Worm (Caenorhabditis elegans): ENCODE measurements around the gene cng-1.
A peak's percentile ranks its signal among the peaks of the same experiment; 100 is the strongest.

The cng-1 gene

DNA sequence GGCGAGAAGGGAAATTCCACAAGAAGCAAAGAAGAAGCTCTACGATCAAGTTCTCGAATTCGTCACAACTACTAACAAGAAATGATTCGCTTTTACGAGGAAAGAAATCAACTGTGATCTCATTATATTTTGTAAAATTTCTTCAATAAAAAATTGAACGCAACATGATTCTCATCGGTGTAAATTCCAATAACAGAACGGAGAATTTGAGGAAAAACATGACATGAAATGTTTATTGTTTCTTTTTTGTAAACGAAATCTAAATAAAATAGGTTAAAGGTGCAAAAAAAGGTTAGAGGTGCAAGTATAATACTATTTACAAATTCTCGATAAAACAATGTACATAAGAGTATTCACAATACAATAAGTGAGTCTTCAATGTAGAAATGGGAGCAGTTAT lies 39.8 kb downstream of the cng-1 start:
- TF ChIP-seq pax-1 (tag; optimal IDR thresholded peaks at IDR 0.05), result no peak
- TF ChIP-seq ets-4 (tag; optimal IDR thresholded peaks at IDR 0.05), result no peak
- no peak for TF ChIP-seq dve-1 (tag; optimal IDR thresholded peaks at IDR 0.05)
- no peak for TF ChIP-seq nhr-232 (tag; optimal IDR thresholded peaks at IDR 0.05)
- TF ChIP-seq nhr-11 (tag; optimal IDR thresholded peaks at IDR 0.05), result no peak
- TF ChIP-seq tbx-7 (tag; optimal IDR thresholded peaks at IDR 0.05), result no peak
- TF ChIP-seq odd-2 (tag; optimal IDR thresholded peaks at IDR 0.05), result no peak
- no peak for TF ChIP-seq syd-9 (tag; optimal IDR thresholded peaks at IDR 0.05)
- TF ChIP-seq ceh-34 (tag; optimal IDR thresholded peaks at IDR 0.05), result no peak
- TF ChIP-seq ceh-22 (tag; optimal IDR thresholded peaks at IDR 0.05), result no peak
- TF ChIP-seq ceh-18 (tag; optimal IDR thresholded peaks at IDR 0.05), result no peak
- no peak for TF ChIP-seq hlh-15 (tag; optimal IDR thresholded peaks at IDR 0.05)

- TF ChIP-seq ceh-9 (tag; optimal IDR thresholded peaks at IDR 0.05), result no peak
- TF ChIP-seq nfya-1 (tag; optimal IDR thresholded peaks at IDR 0.05), result peak; percentile 19
These were observed 40.4 kb downstream of the cng-1 start, which contains the start of the genes cdt-2 and T01C3.2 for ce11 chrV:14990843-14991242. TSS of gene cdt-2 (minus strand) at chrV:14991126. TSS of gene T01C3.2 (plus strand) at chrV:14991168.

ce11 chrV:14984593-14984992 lies 46.7 kb downstream of the cng-1 start, which contains the start of gene F02D8.4:
TSS of gene F02D8.4 (plus strand) at chrV:14984893.
- no peak for TF ChIP-seq ceh-31 (tag; optimal IDR thresholded peaks at IDR 0.05)
- no peak for TF ChIP-seq pag-3 (tag; optimal IDR thresholded peaks at IDR 0.05; ENCODE audit: borderline replicate concordance)
- no peak for TF ChIP-seq pha-2 (tag; optimal IDR thresholded peaks at IDR 0.05)
- TF ChIP-seq rnt-1 (tag; optimal IDR thresholded peaks at IDR 0.05), result no peak
- no peak for TF ChIP-seq pax-1 (tag; optimal IDR thresholded peaks at IDR 0.05)
- TF ChIP-seq hlh-8 (tag; optimal IDR thresholded peaks at IDR 0.05), result no peak
- TF ChIP-seq ceh-22 (tag; optimal IDR thresholded peaks at IDR 0.05), result no peak
- no peak for TF ChIP-seq sdc-2 (tag; optimal IDR thresholded peaks at IDR 0.05)
- TF ChIP-seq mec-3 (tag; optimal IDR thresholded peaks at IDR 0.05; ENCODE audit: borderline replicate concordance), result no peak
- TF ChIP-seq ceh-18 (tag; optimal IDR thresholded peaks at IDR 0.05), result no peak
- no peak for TF ChIP-seq C08G9.2 (tag; optimal IDR thresholded peaks at IDR 0.05)
- TF ChIP-seq fkh-10 (GFP tag; optimal IDR thresholded peaks at IDR 0.05), result no peak
- no peak for TF ChIP-seq ets-4 (tag; optimal IDR thresholded peaks at IDR 0.05)
- no peak for TF ChIP-seq ztf-16 (tag; optimal IDR thresholded peaks at IDR 0.05)
- no peak for TF ChIP-seq eyg-1 (tag; optimal IDR thresholded peaks at IDR 0.05)
- TF ChIP-seq sox-2 (GFP tag; IDR thresholded peaks at IDR 0.05), result no peak
- no peak for TF ChIP-seq nhr-11 (tag; optimal IDR thresholded peaks at IDR 0.05)

DNA sequence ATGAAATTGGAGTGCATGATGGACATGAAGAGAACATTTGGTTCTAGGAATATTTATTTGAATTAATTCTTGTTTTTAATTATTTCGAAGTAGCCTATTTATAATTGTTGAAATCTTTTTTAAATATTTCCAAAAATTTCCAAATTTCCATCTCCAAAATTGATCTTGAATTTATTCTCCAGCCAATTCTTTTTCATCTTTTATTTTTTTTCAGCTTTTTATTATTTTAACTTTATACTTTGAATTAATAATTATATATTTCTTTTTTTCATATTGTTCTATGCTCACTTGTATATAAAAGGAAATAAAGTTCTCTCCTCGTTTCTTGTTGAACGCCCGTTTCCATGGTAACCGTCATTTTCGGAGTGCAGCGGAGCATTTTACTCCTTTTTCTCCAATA lies 51.3 kb downstream of the cng-1 start, which contains the start of gene xbx-1:
xbx-1 (plus strand) TSS at position 301 of the 400 bp plus-strand sequence.
- no peak for TF ChIP-seq C08G9.2 (tag; optimal IDR thresholded peaks at IDR 0.05)
- TF ChIP-seq nhr-11 (tag; optimal IDR thresholded peaks at IDR 0.05), result no peak
- TF ChIP-seq tbx-2 (tag; optimal IDR thresholded peaks at IDR 0.05), result no peak
- no peak for TF ChIP-seq unc-3 (GFP tag; conservative IDR thresholded peaks at IDR 0.05)
- no peak for TF ChIP-seq unc-3 (tag; optimal IDR thresholded peaks at IDR 0.05)
- TF ChIP-seq che-1 (tag; optimal IDR thresholded peaks at IDR 0.05), result no peak
- no peak for TF ChIP-seq pag-3 (tag; optimal IDR thresholded peaks at IDR 0.05; ENCODE audit: borderline replicate concordance)
- TF ChIP-seq ahr-1 (tag; optimal IDR thresholded peaks at IDR 0.05), result no peak
- TF ChIP-seq unc-86 (tag; optimal IDR thresholded peaks at IDR 0.05), result no peak
- no peak for TF ChIP-seq ceh-22 (tag; optimal IDR thresholded peaks at IDR 0.05)
- TF ChIP-seq ceh-45 (GFP tag; IDR thresholded peaks at IDR 0.05), result no peak

DNA sequence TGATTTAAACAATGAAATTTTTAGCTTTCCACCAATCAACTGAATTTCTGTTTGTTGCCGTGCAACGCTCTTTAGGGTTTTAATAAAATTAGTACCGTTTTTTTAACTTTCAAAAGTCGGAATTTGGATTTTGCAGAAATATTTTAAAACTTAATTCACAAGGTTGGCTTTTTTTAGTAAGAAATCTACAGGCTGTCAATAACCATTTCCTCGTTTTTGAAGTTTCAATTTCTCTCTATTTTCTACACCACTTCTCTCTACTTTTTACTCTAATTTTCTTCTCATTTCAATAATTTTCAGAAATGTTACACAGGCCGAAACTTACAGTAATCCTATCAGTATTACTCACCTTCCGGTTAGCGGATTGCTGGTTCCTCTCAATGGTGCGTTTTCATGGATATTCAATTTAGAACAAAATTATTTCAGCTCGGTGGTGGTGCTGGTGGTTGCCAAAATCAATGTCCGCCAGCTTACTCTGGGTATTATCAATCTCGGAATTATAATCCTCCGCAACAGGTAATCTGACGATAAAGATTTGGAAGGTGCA lies 53.0 kb downstream of the cng-1 start, which contains the start of the genes grd-12 and F02D8.1:
grd-12 (plus strand) TSS at position 301 of the 547 bp plus-strand sequence.
F02D8.1 (minus strand) TSS at position 497 of the 547 bp plus-strand sequence.
- TF ChIP-seq fax-1 (tag; optimal IDR thresholded peaks at IDR 0.05) (no peak), zip-5 (tag; optimal IDR thresholded peaks at IDR 0.05) (no peak), ceh-2 (tag; optimal IDR thresholded peaks at IDR 0.05) (no peak)

Data from whole organism, late embryonic.